Fruit fly (Drosophila melanogaster) whole organism, embryonic: ENCODE data around the gene Spn28B.

Experiments used
- Atf6 ChIP-seq: fragments of 200-800 bp; sonication (Bioruptor generic); IDR thresholded peaks from 2 replicates; pipeline ENCODE4 v1.3.6; 2022; ENCODE audit warnings: missing biosample characterization, missing genetic modification characterization
- BtbVII ChIP-seq: fragments of 200-800 bp; sonication (Bioruptor generic); optimal IDR thresholded peaks from 3 replicates; lab custom pipeline; 2017; ENCODE audit warnings: missing biosample characterization, mild to moderate bottlenecking, missing genetic modification characterization
- CG10543 ChIP-seq: fragments of 200-800 bp; sonication (Bioruptor generic); optimal IDR thresholded peaks from 3 replicates; lab custom pipeline; 2017; ENCODE audit warnings: missing biosample characterization, mild to moderate bottlenecking, missing genetic modification characterization, moderate library complexity
- CG11247 ChIP-seq: fragments of 200-800 bp; sonication (Bioruptor generic); IDR thresholded peaks from 2 replicates; pipeline ENCODE4 v1.3.6; 2022; ENCODE audit warnings: missing biosample characterization, missing genetic modification characterization
- CG12071 ChIP-seq: fragments of 200-800 bp; sonication (Bioruptor generic); optimal IDR thresholded peaks from 3 replicates; lab custom pipeline; 2018; ENCODE audit warnings: missing biosample characterization, mild to moderate bottlenecking, missing genetic modification characterization
- CG1233 ChIP-seq: fragments of 200-800 bp; sonication (Bioruptor generic); optimal IDR thresholded peaks from 4 replicates; lab custom pipeline; 2018; ENCODE audit warnings: missing biosample characterization, mild to moderate bottlenecking, missing genetic modification characterization
- CG12769 ChIP-seq: fragments of 200-800 bp; sonication (Bioruptor generic); optimal IDR thresholded peaks from 2 replicates; lab custom pipeline; 2019; ENCODE audit warnings: missing biosample characterization, mild to moderate bottlenecking, missing genetic modification characterization, moderate library complexity
- CG13123 ChIP-seq: fragments of 200-800 bp; sonication (Bioruptor generic); optimal IDR thresholded peaks from 2 replicates; lab custom pipeline; 2016; ENCODE audit warnings: missing biosample characterization, missing genetic modification characterization
- CG17385 ChIP-seq: fragments of 200-800 bp; sonication (Bioruptor generic); optimal IDR thresholded peaks from 3 replicates; lab custom pipeline; 2018; ENCODE audit warnings: missing biosample characterization, mild to moderate bottlenecking, missing genetic modification characterization
- CG17912 ChIP-seq: fragments of 200-800 bp; sonication (Bioruptor generic); optimal IDR thresholded peaks from 2 replicates; lab custom pipeline; 2018; ENCODE audit warnings: missing biosample characterization, mild to moderate bottlenecking, missing genetic modification characterization
- CG2129 ChIP-seq: fragments of 200-800 bp; sonication (Bioruptor generic); IDR thresholded peaks from 2 replicates; pipeline ENCODE4 v1.3.6; 2022; ENCODE audit warnings: missing biosample characterization, missing genetic modification characterization; ENCODE audit not compliant: partially characterized antibody
- CG4282 ChIP-seq: fragments of 200-800 bp; sonication (Bioruptor generic); optimal IDR thresholded peaks from 2 replicates; lab custom pipeline; 2016; ENCODE audit warnings: missing biosample characterization, missing genetic modification characterization
- CG4328 ChIP-seq: fragments of 200-800 bp; sonication (Bioruptor generic); optimal IDR thresholded peaks from 3 replicates; lab custom pipeline; 2017; ENCODE audit warnings: missing biosample characterization, missing genetic modification reagents, missing genetic modification characterization
- CG4360 ChIP-seq: fragments of 200-800 bp; sonication (Bioruptor generic); IDR thresholded peaks from 2 replicates; pipeline ENCODE4 v1.3.6; 2022; ENCODE audit warnings: missing biosample characterization, missing genetic modification characterization
- CG7271 ChIP-seq: fragments of 200-800 bp; sonication (Bioruptor generic); optimal IDR thresholded peaks from 2 replicates; lab custom pipeline; 2018; ENCODE audit warnings: missing biosample characterization, mild to moderate bottlenecking, missing genetic modification characterization, moderate library complexity
- CG7556 ChIP-seq: fragments of 200-800 bp; sonication (Bioruptor generic); optimal IDR thresholded peaks from 2 replicates; lab custom pipeline; 2017; ENCODE audit warnings: missing biosample characterization, mild to moderate bottlenecking, missing genetic modification characterization
- CG7786 ChIP-seq: fragments of 200-800 bp; sonication (Bioruptor generic); optimal IDR thresholded peaks from 2 replicates; lab custom pipeline; 2016; ENCODE audit warnings: missing biosample characterization, missing genetic modification characterization
- Chrac-16 ChIP-seq: fragments of 200-800 bp; sonication (Bioruptor generic); optimal IDR thresholded peaks from 3 replicates; lab custom pipeline; 2016; ENCODE audit warnings: missing biosample characterization, missing genetic modification characterization
- CkIIα-i1 ChIP-seq: fragments of 200-800 bp; sonication (Bioruptor generic); IDR thresholded peaks from 2 replicates; pipeline ENCODE4 v1.3.6; 2022; ENCODE audit warnings: missing biosample characterization, missing genetic modification characterization
- D19A ChIP-seq: fragments of 200-800 bp; optimal IDR thresholded peaks from 3 replicates; lab custom pipeline; 2019; ENCODE audit warnings: missing biosample characterization, mild to moderate bottlenecking, missing genetic modification characterization, moderate library complexity
- Drgx ChIP-seq: fragments of 200-800 bp; sonication (Bioruptor generic); IDR thresholded peaks from 2 replicates; pipeline ENCODE4 v1.3.6; 2022; ENCODE audit warnings: missing biosample characterization, missing genetic modification characterization
- Gsc ChIP-seq: fragments of 200-800 bp; sonication (Bioruptor generic); IDR thresholded peaks from 2 replicates; pipeline ENCODE4 v1.3.6; 2022; ENCODE audit warnings: missing biosample characterization, missing genetic modification characterization
- H2.0 ChIP-seq: fragments of 200-800 bp; sonication (Bioruptor generic); IDR thresholded peaks from 2 replicates; pipeline ENCODE4 v1.3.6; 2022; ENCODE audit warnings: missing biosample characterization, missing genetic modification characterization
- Lhr ChIP-seq: fragments of 200-800 bp; sonication (Bioruptor generic); optimal IDR thresholded peaks from 3 replicates; lab custom pipeline; 2017; ENCODE audit warnings: mild to moderate bottlenecking, missing biosample characterization, missing genetic modification reagents, missing genetic modification characterization
- Max ChIP-seq: fragments of 200-800 bp; sonication (Bioruptor generic); optimal IDR thresholded peaks from 2 replicates; lab custom pipeline; 2016; ENCODE audit warnings: missing biosample characterization, mild to moderate bottlenecking, missing genetic modification characterization
- Oli ChIP-seq: fragments of 200-800 bp; sonication (Bioruptor generic); optimal IDR thresholded peaks from 2 replicates; lab custom pipeline; 2018; ENCODE audit warnings: missing biosample characterization, mild to moderate bottlenecking, missing genetic modification characterization, moderate library complexity
- Trl ChIP-seq, 3 experiments: fragments of >200 bp in 2 of 3; fragments of 200-800 bp in 1 of 3; sonication (Bioruptor generic) in 1 of 3; optimal IDR thresholded peaks; 2 replicates in 1 of 3; 3 replicates in 2 of 3; lab custom pipeline; 2016 to 2017; ENCODE audit warnings: missing biosample characterization in 1 of 3, missing genetic modification characterization in 1 of 3
- ab ChIP-seq: fragments of 200-800 bp; sonication (Bioruptor generic); optimal IDR thresholded peaks from 2 replicates; lab custom pipeline; 2016; ENCODE audit warnings: missing biosample characterization, missing genetic modification characterization
- amos ChIP-seq: fragments of 200-800 bp; sonication (Bioruptor generic); IDR thresholded peaks from 2 replicates; pipeline ENCODE4 v1.3.6; 2022; ENCODE audit warnings: missing biosample characterization, missing genetic modification characterization; ENCODE audit not compliant: partially characterized antibody
- aop ChIP-seq: fragments of 200-800 bp; sonication (Bioruptor generic); IDR thresholded peaks from 2 replicates; pipeline ENCODE4 v1.3.6; 2022; ENCODE audit warnings: missing biosample characterization, missing genetic modification characterization
- cwo ChIP-seq: fragments of 200-800 bp; sonication (Bioruptor generic); optimal IDR thresholded peaks from 3 replicates; lab custom pipeline; 2017; ENCODE audit warnings: missing biosample characterization, missing genetic modification characterization, mild to moderate bottlenecking, moderate library complexity, missing genetic modification reagents
- dysf ChIP-seq: fragments of 200-800 bp; sonication (Bioruptor generic); IDR thresholded peaks from 3 replicates; pipeline ENCODE4 v1.3.6; 2022; ENCODE audit warnings: missing biosample characterization, missing genetic modification characterization
- gfzf ChIP-seq: fragments of 200-800 bp; sonication (Bioruptor generic); optimal IDR thresholded peaks from 2 replicates; lab custom pipeline; 2016; ENCODE audit warnings: missing biosample characterization, mild to moderate bottlenecking, missing genetic modification characterization, moderate library complexity
- grn ChIP-seq: fragments of 200-800 bp; sonication (Bioruptor generic); optimal IDR thresholded peaks from 3 replicates; lab custom pipeline; 2017; ENCODE audit warnings: missing biosample characterization, missing genetic modification characterization
- gsb-n ChIP-seq: fragments of 200-800 bp; sonication (Bioruptor generic); optimal IDR thresholded peaks from 3 replicates; lab custom pipeline; 2018; ENCODE audit warnings: missing biosample characterization, mild to moderate bottlenecking, missing genetic modification characterization
- lov ChIP-seq, 2 experiments: fragments of 200-800 bp in 1 of 2; fragments of >200 bp in 1 of 2; sonication (Bioruptor generic) in 1 of 2; IDR thresholded peaks in 1 of 2; optimal IDR thresholded peaks in 1 of 2; 2 replicates in 1 of 2; 3 replicates in 1 of 2; pipeline versions ENCODE4 v1.3.6 to Lab custom; 2017 to 2022; ENCODE audit warnings: missing biosample characterization in 1 of 2, missing genetic modification characterization in 1 of 2
- oc ChIP-seq: fragments of 200-800 bp; sonication (Bioruptor generic); optimal IDR thresholded peaks from 2 replicates; lab custom pipeline; 2018; ENCODE audit warnings: missing biosample characterization, mild to moderate bottlenecking, missing genetic modification characterization, moderate library complexity
- org-1 ChIP-seq: fragments of 200-800 bp; sonication (Bioruptor generic); optimal IDR thresholded peaks from 2 replicates; lab custom pipeline; 2017; ENCODE audit warnings: missing biosample characterization, missing genetic modification characterization
- sens ChIP-seq: fragments of 200-800 bp; sonication (Bioruptor generic); peaks from one replicate; lab custom pipeline; 2016; ENCODE audit warnings: missing biosample characterization, missing genetic modification characterization
- sens-2 ChIP-seq: fragments of 200-800 bp; sonication (Bioruptor generic); IDR thresholded peaks from 2 replicates; pipeline ENCODE4 v1.3.6; 2022; ENCODE audit warnings: missing biosample characterization, missing genetic modification characterization
- sima ChIP-seq: fragments of 200-800 bp; sonication (Bioruptor generic); optimal IDR thresholded peaks from 2 replicates; lab custom pipeline; 2016; ENCODE audit warnings: missing biosample characterization, missing genetic modification characterization
- sob ChIP-seq: fragments of 200-800 bp; sonication (Bioruptor generic); IDR thresholded peaks from 2 replicates; pipeline ENCODE4 v1.3.6; 2022; ENCODE audit warnings: missing biosample characterization, missing genetic modification characterization
- sqz ChIP-seq: fragments of 200-800 bp; sonication (Bioruptor generic); optimal IDR thresholded peaks from 3 replicates; lab custom pipeline; 2018; ENCODE audit warnings: missing biosample characterization, mild to moderate bottlenecking, missing genetic modification characterization
- unc-4 ChIP-seq: fragments of 200-800 bp; sonication (Bioruptor generic); IDR thresholded peaks from 2 replicates; pipeline ENCODE4 v1.3.6; 2022; ENCODE audit warnings: missing biosample characterization, missing genetic modification characterization; ENCODE audit not compliant: partially characterized antibody

Spn28B gene

DNA sequence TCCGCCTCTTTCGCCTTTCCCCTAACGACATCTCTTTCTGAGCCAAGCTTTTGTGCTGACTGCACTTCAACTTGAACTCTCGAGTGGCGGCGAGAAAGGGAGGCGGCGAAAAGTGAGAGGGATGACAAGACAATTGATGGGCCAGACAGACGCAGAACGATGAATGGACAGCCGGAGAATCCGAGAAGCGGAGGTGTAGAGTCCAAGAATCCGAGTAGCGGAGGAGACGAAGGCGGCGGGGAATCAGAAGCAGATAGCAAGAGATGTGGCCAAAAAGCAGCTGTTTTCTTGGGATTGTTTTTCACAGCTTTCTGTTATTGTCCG, 8.2 kb upstream of the Spn28B start (continued):
- TF ChIP-seq CG13123 (GFP tag; lab: Kevin White, UChicago) (no peak), CG4328 (no peak), org-1 (no peak), oc (tag; lab: Kevin White, UChicago) (peak; percentile 12), dysf (GFP tag; lab: Robert Waterston, UW) (no peak), CG4282 (GFP tag; lab: Kevin White, UChicago) (no peak)

DNA sequence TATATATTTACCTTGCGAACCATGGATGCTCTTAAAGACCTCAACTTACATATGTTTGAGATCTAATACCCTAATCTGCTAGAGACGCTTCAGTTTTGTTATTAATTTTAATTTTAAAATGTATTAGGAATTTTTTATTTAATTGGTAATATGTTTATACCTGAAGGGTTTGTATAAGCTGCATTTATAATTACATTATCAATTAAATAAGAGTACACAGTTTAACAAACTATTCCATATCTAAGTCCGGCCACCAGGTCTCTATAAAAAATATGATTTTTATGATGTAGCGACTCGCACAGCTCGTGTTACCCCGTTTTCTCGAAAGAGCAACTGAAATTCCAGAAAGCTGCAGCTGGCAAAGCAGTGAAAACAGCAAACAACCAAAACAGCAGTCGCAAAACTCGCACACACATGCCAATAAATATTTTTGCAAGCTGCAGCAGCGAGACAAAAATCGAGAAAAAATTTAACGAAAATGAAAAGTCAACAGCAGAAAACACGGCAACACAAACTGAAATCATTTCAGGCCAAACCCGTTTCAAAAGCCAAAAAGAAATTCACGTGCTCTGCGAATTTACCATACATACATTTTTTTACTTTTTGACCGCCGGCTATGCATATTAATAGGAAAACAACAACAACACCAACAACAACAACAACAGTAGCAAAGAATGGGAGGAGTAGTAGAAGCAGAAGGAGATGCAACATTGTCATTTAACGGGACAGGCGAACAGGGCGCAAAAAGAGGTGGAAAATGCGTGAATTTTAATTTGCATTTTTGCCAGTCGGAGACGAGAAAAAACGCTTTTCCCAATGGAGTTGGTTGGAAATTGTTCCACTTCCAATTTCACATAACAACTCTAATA, 7.2 kb upstream of the Spn28B start:
- TF ChIP-seq sens (GFP tag; lab: Kevin White, UChicago): peak; percentile 34
- TF ChIP-seq CG10543 (GFP tag; lab: Kevin White, UChicago): no peak
- peak; percentile 10 for TF ChIP-seq sqz (GFP tag; lab: Kevin White, UChicago)
- peak; percentile 63 for TF ChIP-seq CG4360
- TF ChIP-seq amos (GFP tag; lab: Robert Waterston, UW): no peak
- no peak for TF ChIP-seq CG12769 (tag; lab: Kevin White, UChicago)
- peak; percentile 3 for TF ChIP-seq D19A
- no peak for TF ChIP-seq gsb-n (tag; lab: Kevin White, UChicago)
- TF ChIP-seq Drgx (GFP tag; lab: Robert Waterston, UW): 0 out of 2 replicates have a peak, but pooled peaks have one; percentile 21
- TF ChIP-seq BtbVII: no peak
- TF ChIP-seq CG7556: no peak
- no peak for TF ChIP-seq ab (GFP tag; lab: Kevin White, UChicago)
- TF ChIP-seq Chrac-16 (GFP tag; lab: Kevin White, UChicago): no peak
- TF ChIP-seq CG7786: no peak
- TF ChIP-seq Oli: no peak
- TF ChIP-seq sens-2 (GFP tag; lab: Robert Waterston, UW): no peak
- TF ChIP-seq Gsc (GFP tag; lab: Robert Waterston, UW): no peak

DNA sequence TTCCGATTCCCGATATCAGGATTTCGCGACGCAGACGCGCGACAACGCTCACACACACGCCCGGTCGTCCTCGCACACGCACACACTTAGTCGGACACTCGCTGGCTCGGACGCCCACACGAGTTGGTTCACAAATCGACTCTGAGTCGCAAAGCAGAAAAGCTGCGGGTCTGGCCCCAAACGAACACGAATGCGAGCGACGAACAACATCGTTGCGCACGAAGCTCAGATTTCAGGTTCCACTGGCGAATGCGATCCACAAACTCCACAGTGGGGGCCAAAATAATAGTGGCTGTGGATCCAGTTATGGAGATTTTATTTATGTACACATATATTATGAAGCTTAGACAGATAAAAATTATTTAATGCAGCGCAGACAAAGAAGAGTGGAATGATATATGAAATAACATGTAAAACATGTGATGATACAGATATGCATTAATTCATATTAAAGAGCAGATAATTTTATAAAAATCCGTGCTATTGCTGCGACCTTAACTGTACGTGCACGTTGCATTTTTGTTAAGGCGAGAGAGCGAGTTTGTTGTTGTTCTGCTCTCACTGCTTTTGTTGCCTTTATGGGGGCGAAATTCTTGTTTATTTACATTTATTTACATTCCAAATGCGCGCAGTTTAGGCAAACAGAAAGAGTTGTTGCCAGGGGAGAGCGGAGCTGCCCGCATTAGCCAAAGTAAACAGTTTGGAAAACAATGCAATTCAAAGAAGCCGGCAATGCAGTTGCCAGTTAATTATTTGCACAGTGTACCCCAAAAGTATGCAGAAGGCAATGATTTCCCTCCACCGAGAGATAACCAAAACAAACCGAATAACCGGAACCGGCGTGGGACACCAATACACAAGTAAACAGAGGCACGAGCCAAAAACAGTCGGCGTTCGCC, 5.0 kb upstream of the Spn28B start:
- TF ChIP-seq Lhr (peak; percentile 60), CG1233 (GFP tag; lab: Kevin White, UChicago) (peak; percentile 55), CkIIα-i1 (GFP tag; lab: Robert Waterston, UW) (no peak), unc-4 (no peak), Max (peak; percentile 89), lov (optimal IDR thresholded peaks at IDR 0.05; lab: Kevin White, UChicago) (no peak), lov (GFP tag; IDR thresholded peaks at IDR 0.05; lab: Robert Waterston, UW) (0 out of 3 replicates have a peak, but pooled peaks have one; percentile 78), CG11247 (GFP tag; lab: Robert Waterston, UW) (peak; percentile 46; the same call in 1 of the 2 replicates), aop (GFP tag; lab: Robert Waterston, UW) (peak; percentile 62), CG12071 (GFP tag; lab: Kevin White, UChicago) (peak; percentile 77), sima (GFP tag; lab: Kevin White, UChicago) (peak; percentile 28), CG2129 (GFP tag; lab: Robert Waterston, UW) (no peak), cwo (GFP tag; lab: Kevin White, UChicago) (peak; percentile 74), H2.0 (peak; percentile 73), CG17912 (GFP tag; lab: Kevin White, UChicago) (no peak), grn (peak; percentile 61), Trl (optimal IDR thresholded peaks at IDR 0.05; lab: Kevin White, UChicago) (peak; percentile 0 to 37), Trl (GFP tag; optimal IDR thresholded peaks at IDR 0.05; lab: Kevin White, UChicago) (peak; percentile 61), D19A (peak; percentile 90), gfzf (GFP tag; lab: Kevin White, UChicago) (no peak), CG7271 (peak; percentile 30), sob (GFP tag; lab: Robert Waterston, UW) (peak; percentile 65), CG17385 (peak; percentile 14), Atf6 (peak; percentile 60; the same call in 1 of the 2 replicates)
